Fruit fly (Drosophila melanogaster) whole organism, embryonic: ENCODE measurements around the gene CG32944.
A peak's percentile ranks its signal among the peaks of the same experiment; 100 is the strongest.

Experiments used
- Aef1 ChIP-seq: fragments of 200-800 bp; sonication (Bioruptor generic); IDR thresholded peaks from 3 replicates; pipeline ENCODE4 v1.3.6; 2022; ENCODE audit warnings: missing biosample characterization, missing genetic modification characterization
- CG12219 ChIP-seq: fragments of 200-800 bp; sonication (Bioruptor generic); optimal IDR thresholded peaks from 3 replicates; lab custom pipeline; 2018; ENCODE audit warnings: missing biosample characterization, mild to moderate bottlenecking, missing genetic modification characterization
- CG14050 ChIP-seq: fragments of 200-800 bp; sonication (Bioruptor generic); IDR thresholded peaks from 3 replicates; pipeline ENCODE4 v1.3.6; 2022; ENCODE audit warnings: missing biosample characterization, missing genetic modification characterization
- CG1602 ChIP-seq: fragments of 200-800 bp; sonication (Bioruptor generic); optimal IDR thresholded peaks from 3 replicates; lab custom pipeline; 2016; ENCODE audit warnings: missing biosample characterization, missing genetic modification characterization
- CG17328 ChIP-seq: fragments of 200-800 bp; sonication (Bioruptor generic); IDR thresholded peaks from 2 replicates; pipeline ENCODE4 v1.3.6; 2022; ENCODE audit warnings: missing biosample characterization, missing genetic modification characterization
- CG1832 ChIP-seq: fragments of 200-800 bp; sonication (Bioruptor generic); optimal IDR thresholded peaks from 2 replicates; lab custom pipeline; 2017; ENCODE audit warnings: missing biosample characterization, mild to moderate bottlenecking, missing genetic modification characterization, inconsistent platforms
- CG2199 ChIP-seq: fragments of 200-800 bp; sonication (Bioruptor generic); IDR thresholded peaks from 3 replicates; pipeline ENCODE4 v1.3.6; 2022; ENCODE audit warnings: missing biosample characterization, missing genetic modification characterization
- CG2202 ChIP-seq: fragments of 200-800 bp; sonication (Bioruptor generic); optimal IDR thresholded peaks from 2 replicates; lab custom pipeline; 2018; ENCODE audit warnings: missing biosample characterization, mild to moderate bottlenecking, missing genetic modification characterization
- CG2678 ChIP-seq: fragments of 200-800 bp; sonication (Bioruptor generic); optimal IDR thresholded peaks from 3 replicates; lab custom pipeline; 2019; ENCODE audit warnings: missing biosample characterization, mild to moderate bottlenecking, missing genetic modification characterization, moderate library complexity
- CG30431 ChIP-seq: fragments of 200-800 bp; sonication (Bioruptor generic); optimal IDR thresholded peaks from 2 replicates; lab custom pipeline; 2017; ENCODE audit warnings: missing biosample characterization, missing genetic modification characterization
- CG3065 ChIP-seq: fragments of 200-800 bp; sonication (Bioruptor generic); optimal IDR thresholded peaks from 2 replicates; lab custom pipeline; 2016; ENCODE audit warnings: missing biosample characterization, missing genetic modification characterization
- CG34376 ChIP-seq: fragments of 200-800 bp; sonication (Bioruptor generic); optimal IDR thresholded peaks from 2 replicates; lab custom pipeline; 2018; ENCODE audit warnings: missing biosample characterization, mild to moderate bottlenecking, missing genetic modification characterization
- CG4707 ChIP-seq: fragments of 200-800 bp; sonication (Bioruptor generic); optimal IDR thresholded peaks from 2 replicates; lab custom pipeline; 2018; ENCODE audit warnings: missing biosample characterization, mild to moderate bottlenecking, missing genetic modification characterization, moderate library complexity
- CG6654 ChIP-seq: fragments of 200-800 bp; sonication (Bioruptor generic); optimal IDR thresholded peaks from 2 replicates; lab custom pipeline; 2017; ENCODE audit warnings: missing biosample characterization, mild to moderate bottlenecking, missing genetic modification characterization
- CG6791 ChIP-seq: fragments of 200-800 bp; sonication (Bioruptor generic); IDR thresholded peaks from 3 replicates; pipeline ENCODE4 v1.3.6; 2022; ENCODE audit warnings: missing biosample characterization, missing genetic modification characterization; ENCODE audit not compliant: partially characterized antibody
- CG6854 ChIP-seq: fragments of 200-800 bp; sonication (Bioruptor generic); optimal IDR thresholded peaks from 3 replicates; lab custom pipeline; 2017; ENCODE audit warnings: missing biosample characterization, mild to moderate bottlenecking, missing genetic modification characterization
- CG7357 ChIP-seq: fragments of 200-800 bp; sonication (Bioruptor generic); IDR thresholded peaks from 3 replicates; pipeline ENCODE4 v1.3.6; 2022; ENCODE audit warnings: missing biosample characterization, missing genetic modification characterization
- CG8359 ChIP-seq: fragments of 200-800 bp; sonication (Bioruptor generic); optimal IDR thresholded peaks from 2 replicates; lab custom pipeline; 2017; ENCODE audit warnings: missing biosample characterization, mild to moderate bottlenecking, missing genetic modification characterization, borderline replicate concordance
- CG8944 ChIP-seq: fragments of 200-800 bp; sonication (Bioruptor generic); optimal IDR thresholded peaks from 3 replicates; lab custom pipeline; 2016; ENCODE audit warnings: missing biosample characterization, missing genetic modification characterization
- CG9437 ChIP-seq: fragments of 200-800 bp; sonication (Bioruptor generic); optimal IDR thresholded peaks from 2 replicates; lab custom pipeline; 2018; ENCODE audit warnings: missing biosample characterization, mild to moderate bottlenecking, missing genetic modification characterization
- Dbx ChIP-seq: fragments of 200-800 bp; sonication (Bioruptor generic); IDR thresholded peaks from 3 replicates; pipeline ENCODE4 v1.3.6; 2022; ENCODE audit warnings: missing biosample characterization, missing genetic modification characterization
- Deaf1 ChIP-seq: fragments of 200-800 bp; optimal IDR thresholded peaks from 3 replicates; lab custom pipeline; 2019; ENCODE audit warnings: missing biosample characterization, mild to moderate bottlenecking, missing genetic modification characterization, moderate library complexity
- Dp ChIP-seq: fragments of 200-800 bp; sonication (Bioruptor generic); optimal IDR thresholded peaks from 2 replicates; lab custom pipeline; 2018; ENCODE audit warnings: missing biosample characterization, mild to moderate bottlenecking, missing genetic modification characterization, moderate library complexity
- Elba2 ChIP-seq: fragments of 200-800 bp; sonication (Bioruptor generic); optimal IDR thresholded peaks from 3 replicates; lab custom pipeline; 2016; ENCODE audit warnings: missing biosample characterization, missing genetic modification characterization
- Ets97D ChIP-seq: fragments of 200-800 bp; sonication (Bioruptor generic); optimal IDR thresholded peaks from 3 replicates; lab custom pipeline; 2016; ENCODE audit warnings: missing biosample characterization, missing genetic modification characterization
- H15 ChIP-seq: fragments of 200-800 bp; sonication (Bioruptor generic); IDR thresholded peaks from 3 replicates; pipeline ENCODE4 v1.3.6; 2022; ENCODE audit warnings: missing biosample characterization, missing genetic modification characterization
- Hmr ChIP-seq: fragments of 200-800 bp; sonication (Bioruptor generic); optimal IDR thresholded peaks from 3 replicates; lab custom pipeline; 2017; ENCODE audit warnings: mild to moderate bottlenecking, missing biosample characterization, missing genetic modification reagents, missing genetic modification characterization
- Lhr ChIP-seq: fragments of 200-800 bp; sonication (Bioruptor generic); optimal IDR thresholded peaks from 3 replicates; lab custom pipeline; 2017; ENCODE audit warnings: mild to moderate bottlenecking, missing biosample characterization, missing genetic modification reagents, missing genetic modification characterization
- MESR4 ChIP-seq: fragments of 200-800 bp; sonication (Bioruptor generic); optimal IDR thresholded peaks from 2 replicates; lab custom pipeline; 2018; ENCODE audit warnings: missing biosample characterization, mild to moderate bottlenecking, missing genetic modification characterization, moderate library complexity
- Neu2 ChIP-seq: fragments of 200-800 bp; sonication (Bioruptor generic); optimal IDR thresholded peaks from 3 replicates; lab custom pipeline; 2016; ENCODE audit warnings: missing biosample characterization, missing genetic modification characterization, borderline replicate concordance
- Oli ChIP-seq: fragments of 200-800 bp; sonication (Bioruptor generic); optimal IDR thresholded peaks from 2 replicates; lab custom pipeline; 2018; ENCODE audit warnings: missing biosample characterization, mild to moderate bottlenecking, missing genetic modification characterization, moderate library complexity
- Pdp1 ChIP-seq, 2 experiments: fragments of 200-800 bp; sonication (Bioruptor generic); optimal IDR thresholded peaks; 3 replicates each; lab custom pipeline; 2016; ENCODE audit warnings: missing biosample characterization in 2 of 2, missing genetic modification characterization in 2 of 2, mild to moderate bottlenecking in 1 of 2, moderate library complexity in 1 of 2
- Stat92E ChIP-seq, 3 experiments: fragments of >200 bp in 2 of 3; fragments of 200-800 bp in 1 of 3; sonication (Bioruptor generic) in 1 of 3; optimal IDR thresholded peaks; 2 replicates each; lab custom pipeline; 2017 to 2019; ENCODE audit warnings: missing biosample characterization in 3 of 3, missing genetic modification characterization in 3 of 3, mild to moderate bottlenecking in 1 of 3, moderate library complexity in 1 of 3
- cas ChIP-seq: fragments of 200-800 bp; sonication (Bioruptor generic); IDR thresholded peaks from 2 replicates; pipeline ENCODE4 v1.3.6; 2022; ENCODE audit warnings: missing biosample characterization, missing genetic modification characterization
- chif ChIP-seq, 2 experiments: fragments of 200-800 bp; sonication (Bioruptor generic); optimal IDR thresholded peaks; 3 replicates each; lab custom pipeline; 2016; ENCODE audit warnings: missing biosample characterization in 2 of 2, missing genetic modification characterization in 2 of 2
- croc ChIP-seq: fragments of 200-800 bp; sonication (Bioruptor generic); conservative IDR thresholded peaks from 3 replicates; pipeline ENCODE4 v1.3.6; 2022; ENCODE audit warnings: missing biosample characterization, missing genetic modification characterization
- gcm ChIP-seq: fragments of 200-800 bp; sonication (Bioruptor generic); optimal IDR thresholded peaks from 2 replicates; lab custom pipeline; 2019; ENCODE audit warnings: missing biosample characterization, mild to moderate bottlenecking, missing genetic modification characterization, moderate library complexity
- h ChIP-seq: fragments of >200 bp; optimal IDR thresholded peaks from 2 replicates; lab custom pipeline; 2017
- luna ChIP-seq: fragments of 200-800 bp; sonication (Bioruptor generic); optimal IDR thresholded peaks from 2 replicates; lab custom pipeline; 2016; ENCODE audit warnings: missing biosample characterization, missing genetic modification characterization
- maf-S ChIP-seq: fragments of 200-800 bp; sonication (Bioruptor generic); optimal IDR thresholded peaks from 2 replicates; lab custom pipeline; 2016; ENCODE audit warnings: missing biosample characterization, missing genetic modification characterization
- mld ChIP-seq: fragments of 200-800 bp; sonication (Bioruptor generic); IDR thresholded peaks from 3 replicates; pipeline ENCODE4 v1.3.6; 2022; ENCODE audit warnings: missing biosample characterization, missing genetic modification characterization; ENCODE audit not compliant: partially characterized antibody
- nerfin-2 ChIP-seq: fragments of 200-800 bp; sonication (Bioruptor generic); IDR thresholded peaks from 2 replicates; pipeline ENCODE4 v1.3.6; 2022; ENCODE audit warnings: missing biosample characterization, missing genetic modification characterization; ENCODE audit not compliant: partially characterized antibody
- repo ChIP-seq: fragments of 200-800 bp; sonication (Bioruptor generic); optimal IDR thresholded peaks from 2 replicates; lab custom pipeline; 2016; ENCODE audit warnings: missing biosample characterization, missing genetic modification characterization
- row ChIP-seq: fragments of 200-800 bp; sonication (Bioruptor generic); IDR thresholded peaks from 3 replicates; pipeline ENCODE4 v1.3.6; 2022; ENCODE audit warnings: missing biosample characterization, missing genetic modification characterization
- run ChIP-seq: fragments of 200-800 bp; sonication (Bioruptor generic); optimal IDR thresholded peaks from 3 replicates; lab custom pipeline; 2018; ENCODE audit warnings: missing biosample characterization, mild to moderate bottlenecking, missing genetic modification characterization
- slou ChIP-seq: fragments of 200-800 bp; sonication (Bioruptor generic); optimal IDR thresholded peaks from 3 replicates; lab custom pipeline; 2016; ENCODE audit warnings: missing biosample characterization, missing genetic modification characterization
- sr ChIP-seq: fragments of 200-800 bp; sonication (Bioruptor generic); IDR thresholded peaks from 3 replicates; pipeline ENCODE4 v1.3.6; 2022; ENCODE audit warnings: missing biosample characterization, missing genetic modification characterization
- wek ChIP-seq: fragments of 200-800 bp; sonication (Bioruptor generic); optimal IDR thresholded peaks from 3 replicates; lab custom pipeline; 2018; ENCODE audit warnings: missing biosample characterization, mild to moderate bottlenecking, missing genetic modification characterization, moderate library complexity
- wor ChIP-seq: fragments of 200-800 bp; sonication (Bioruptor generic); IDR thresholded peaks from 2 replicates; pipeline ENCODE4 v1.3.6; 2022; ENCODE audit warnings: missing biosample characterization, missing genetic modification characterization
- zen ChIP-seq: fragments of 200-800 bp; sonication (Bioruptor generic); optimal IDR thresholded peaks from 3 replicates; lab custom pipeline; 2018; ENCODE audit warnings: missing biosample characterization, mild to moderate bottlenecking, missing genetic modification characterization, moderate library complexity

The CG32944 gene

DNA sequence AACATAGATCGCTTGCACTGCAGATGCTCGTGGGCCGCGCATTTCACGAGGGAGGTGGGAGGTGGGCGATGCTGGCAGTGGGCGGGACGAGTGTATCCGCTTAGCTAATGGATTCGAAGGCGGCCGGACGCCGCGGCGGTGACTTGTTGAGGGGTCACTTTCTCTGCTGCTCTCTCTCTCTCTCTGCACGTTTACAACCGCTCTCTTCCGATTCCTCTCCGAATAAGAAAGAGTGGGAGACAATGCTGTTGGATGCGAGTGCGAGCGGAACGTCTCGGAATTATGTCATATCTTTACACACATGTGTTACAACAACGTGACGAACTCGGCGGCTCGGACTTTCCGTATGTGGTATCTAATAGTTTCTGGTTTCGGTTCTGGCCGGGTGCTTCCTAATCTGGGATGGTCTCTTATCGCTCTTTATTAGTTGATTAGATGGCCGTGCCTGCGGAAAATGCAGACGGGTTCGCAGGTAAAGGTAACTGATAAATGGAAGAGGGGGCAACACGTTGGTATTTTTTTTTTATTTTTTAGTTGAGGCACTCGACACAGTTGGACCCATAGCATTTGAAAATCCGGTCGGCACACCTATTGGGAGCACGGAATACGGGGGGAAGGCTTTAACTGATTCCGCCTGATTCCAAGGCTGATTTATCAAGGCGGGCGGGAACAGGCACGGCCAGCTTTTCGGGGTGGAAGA, 33.1 kb upstream of the CG32944 start (continued):
- TF ChIP-seq mld (GFP tag; lab: Robert Waterston, UW) (no peak), CG9437 (peak; percentile 66), CG2202 (tag; lab: Kevin White, UChicago) (no peak), croc (GFP tag; lab: Robert Waterston, UW) (no peak), Pdp1 (GFP tag; optimal IDR thresholded peaks at IDR 0.05; lab: Kevin White, UChicago) (peak in 1 of 2 experiments; percentile 99), CG6854 (no peak), zen (tag; lab: Kevin White, UChicago) (no peak), slou (GFP tag; lab: Kevin White, UChicago) (no peak), CG6654 (GFP tag; lab: Kevin White, UChicago) (no peak), CG1602 (GFP tag; lab: Kevin White, UChicago) (no peak), CG6791 (GFP tag; lab: Robert Waterston, UW) (peak; percentile 42; the same call in 2 of the 3 replicates), Elba2 (GFP tag; lab: Kevin White, UChicago) (no peak), Dp (GFP tag; lab: Kevin White, UChicago) (no peak), nerfin-2 (GFP tag; lab: Robert Waterston, UW) (no peak), CG2199 (GFP tag; lab: Robert Waterston, UW) (no peak), Aef1 (GFP tag; lab: Robert Waterston, UW) (no peak), Hmr (no peak), CG4707 (no peak), chif (GFP tag; optimal IDR thresholded peaks at IDR 0.05; lab: Kevin White, UChicago) (no peak), gcm (GFP tag; lab: Kevin White, UChicago) (no peak), wor (GFP tag; lab: Robert Waterston, UW) (no peak), h (no peak), CG12219 (GFP tag; lab: Kevin White, UChicago) (no peak), CG30431 (GFP tag; lab: Kevin White, UChicago) (no peak), Dbx (no peak), CG8359 (GFP tag; lab: Kevin White, UChicago) (no peak), Ets97D (GFP tag; lab: Kevin White, UChicago) (no peak), CG17328 (GFP tag; lab: Robert Waterston, UW) (no peak), luna (GFP tag; lab: Kevin White, UChicago) (no peak), run (tag; lab: Kevin White, UChicago) (no peak), CG1832 (GFP tag; lab: Kevin White, UChicago) (peak; percentile 52), CG34376 (peak; percentile 51), wek (GFP tag; lab: Kevin White, UChicago) (no peak), Stat92E (GFP tag; optimal IDR thresholded peaks at IDR 0.05; lab: Kevin White, UChicago) (no peak), cas (GFP tag; lab: Robert Waterston, UW) (no peak), MESR4 (no peak), CG8944 (GFP tag; lab: Kevin White, UChicago) (no peak), Lhr (no peak), Deaf1 (peak; percentile 37), repo (GFP tag; lab: Kevin White, UChicago) (no peak), maf-S (GFP tag; lab: Kevin White, UChicago) (no peak), row (GFP tag; lab: Robert Waterston, UW) (no peak), CG3065 (GFP tag; lab: Kevin White, UChicago) (peak; percentile 21), Neu2 (GFP tag; lab: Kevin White, UChicago) (no peak), sr (peak; percentile 99), Oli (tag; lab: Kevin White, UChicago) (no peak), CG14050 (GFP tag; lab: Robert Waterston, UW) (no peak), CG7357 (GFP tag; lab: Robert Waterston, UW) (no peak), H15 (no peak), CG2678 (tag; lab: Kevin White, UChicago) (no peak)
